Fruit fly (Drosophila melanogaster): ENCODE data around the gene CG9586.

dm6 chr2L:9134209-9134608 lies 32.1 kb downstream of the CG9586 start:
- no peak for TF ChIP-seq pan (optimal IDR thresholded peaks at IDR 0.05)
- no peak for TF ChIP-seq psq (optimal IDR thresholded peaks at IDR 0.05)
